Fruit fly (Drosophila melanogaster): ENCODE results near the gene Pif1B.

Gene Pif1B

DNA sequence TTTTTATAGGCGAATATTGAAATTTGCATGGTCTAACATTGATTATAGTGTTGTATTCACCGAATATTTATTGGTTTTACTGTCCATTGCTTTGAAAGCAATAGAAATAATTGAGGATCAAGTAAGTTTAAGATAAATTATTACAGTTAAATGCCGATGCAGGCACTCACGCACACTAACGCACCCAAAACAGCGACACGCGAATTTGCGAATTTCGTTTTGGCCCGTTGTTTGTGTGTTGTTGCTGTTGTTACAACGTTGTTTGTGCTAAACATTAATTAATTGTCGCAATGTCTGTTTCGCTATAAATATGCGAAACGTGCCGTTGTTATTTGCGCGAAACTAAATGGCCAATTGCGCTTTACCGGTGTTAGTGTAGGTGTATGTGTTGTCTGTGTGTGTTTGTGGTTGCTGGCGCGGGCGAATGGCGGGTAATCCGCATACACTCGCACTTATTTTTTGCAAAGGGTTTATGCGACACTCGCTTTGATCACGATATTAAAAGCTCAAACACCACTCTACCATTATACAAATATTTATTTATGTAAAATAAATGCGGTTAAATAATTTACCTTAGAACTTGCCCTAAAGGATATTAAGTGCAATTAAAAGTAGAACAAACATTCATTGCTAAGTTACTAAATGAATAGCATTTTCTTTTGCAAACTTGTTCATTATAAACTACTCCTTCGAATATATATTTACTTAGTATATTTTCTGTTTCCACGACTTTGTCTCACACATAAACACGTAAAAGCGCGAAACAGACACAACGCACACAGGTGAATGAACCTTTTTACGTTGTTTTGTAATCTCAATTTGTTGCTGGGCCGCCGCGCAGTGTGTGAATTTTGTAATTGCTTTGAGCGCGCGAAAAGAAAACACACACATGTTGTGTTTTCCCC, 52.9 kb downstream of the Pif1B start:
- peak; percentile 66 to 75 for TF ChIP-seq EcR (GFP tag; optimal IDR thresholded peaks at IDR 0.05)
- TF ChIP-seq usp (GFP tag; optimal IDR thresholded peaks at IDR 0.05), result no peak

DNA sequence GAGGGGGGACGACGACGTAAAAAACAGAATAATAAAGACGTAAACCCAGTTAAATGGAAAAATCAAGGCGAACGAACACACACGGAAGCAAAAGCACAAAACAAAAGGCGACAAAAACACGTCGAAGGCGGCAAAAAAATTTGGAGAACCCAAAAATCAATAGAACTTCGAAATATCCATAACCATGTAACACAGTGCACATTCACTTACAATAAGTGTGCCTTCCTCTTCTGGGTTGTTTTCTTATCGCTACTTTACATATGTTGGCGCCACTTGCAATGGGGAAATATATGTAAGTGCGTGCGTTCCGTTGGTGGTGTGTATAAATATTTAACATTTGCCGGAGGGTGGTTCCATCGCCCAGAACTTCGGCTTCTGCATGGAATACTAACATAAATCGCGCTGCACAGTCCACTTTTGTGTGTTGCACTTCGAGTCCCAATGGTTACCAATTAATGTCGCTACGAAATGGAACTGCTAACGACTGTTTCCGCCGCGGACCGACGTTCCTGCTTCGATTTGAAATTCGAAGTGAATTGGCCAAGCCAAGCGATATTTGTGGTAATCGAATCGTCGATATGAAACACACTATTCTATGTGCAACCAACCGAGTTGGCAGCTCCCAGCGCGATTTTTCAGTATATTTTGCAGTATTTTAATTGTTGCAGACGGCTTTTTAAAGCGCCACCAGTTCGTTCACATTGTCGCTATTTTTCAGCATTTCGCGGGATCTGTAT, 53.7 kb downstream of the Pif1B start, which contains the start of the genes CG9801 and Nasp:
TSS of gene CG9801 (minus strand) at position 542 of the 737 bp plus-strand sequence.
TSS of gene Nasp (plus strand) at position 665 of the 737 bp plus-strand sequence.
- no peak for TF ChIP-seq usp (GFP tag; optimal IDR thresholded peaks at IDR 0.05)
- TF ChIP-seq psq (optimal IDR thresholded peaks at IDR 0.05), result no peak
- no peak for TF ChIP-seq EcR (GFP tag; optimal IDR thresholded peaks at IDR 0.05)
- TF ChIP-seq CG8478 (optimal IDR thresholded peaks at IDR 0.05), result no peak
- no peak for TF ChIP-seq Dll (optimal IDR thresholded peaks at IDR 0.05)
- no peak for TF ChIP-seq pan (optimal IDR thresholded peaks at IDR 0.05)

- TF ChIP-seq EcR (GFP tag; optimal IDR thresholded peaks at IDR 0.05) (no peak), Dll (optimal IDR thresholded peaks at IDR 0.05) (no peak), pan (optimal IDR thresholded peaks at IDR 0.05) (no peak), psq (optimal IDR thresholded peaks at IDR 0.05) (no peak)
Observed at dm6 chr3R:8746354-8746753, 54.6 kb downstream of the Pif1B start.

DNA sequence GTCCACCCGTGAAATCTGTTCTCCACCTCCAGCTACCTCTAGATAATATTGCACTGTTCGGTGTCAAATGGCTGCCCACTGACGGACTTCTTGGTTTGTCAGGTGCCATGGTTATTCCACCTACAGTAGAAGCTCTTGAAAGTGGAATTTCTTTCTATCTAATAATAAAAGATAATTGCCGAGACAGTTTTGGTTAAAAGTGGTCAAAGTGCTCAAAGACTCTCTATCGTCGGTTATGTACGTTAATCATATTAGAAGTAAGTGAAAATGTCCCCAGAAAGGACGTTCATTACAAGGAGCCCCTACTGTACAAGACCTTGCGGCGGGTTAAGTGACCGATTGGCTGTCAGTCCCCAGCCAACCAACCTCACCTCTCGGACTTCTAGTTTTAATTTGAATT, 56.8 kb downstream of the Pif1B start:
- TF ChIP-seq EcR (GFP tag; optimal IDR thresholded peaks at IDR 0.05) (no peak), pan (optimal IDR thresholded peaks at IDR 0.05) (no peak), Dll (optimal IDR thresholded peaks at IDR 0.05) (no peak), usp (GFP tag; optimal IDR thresholded peaks at IDR 0.05) (no peak), psq (optimal IDR thresholded peaks at IDR 0.05) (no peak), CG8478 (optimal IDR thresholded peaks at IDR 0.05) (no peak)

dm6 chr3R:8742661-8743060, 58.3 kb downstream of the Pif1B start:
- TF ChIP-seq CG8478 (optimal IDR thresholded peaks at IDR 0.05) (no peak), Dll (optimal IDR thresholded peaks at IDR 0.05) (no peak), pan (optimal IDR thresholded peaks at IDR 0.05) (no peak), usp (GFP tag; optimal IDR thresholded peaks at IDR 0.05) (no peak), EcR (GFP tag; optimal IDR thresholded peaks at IDR 0.05) (peak in 1 of 2 experiments; percentile 69), psq (optimal IDR thresholded peaks at IDR 0.05) (no peak)

DNA sequence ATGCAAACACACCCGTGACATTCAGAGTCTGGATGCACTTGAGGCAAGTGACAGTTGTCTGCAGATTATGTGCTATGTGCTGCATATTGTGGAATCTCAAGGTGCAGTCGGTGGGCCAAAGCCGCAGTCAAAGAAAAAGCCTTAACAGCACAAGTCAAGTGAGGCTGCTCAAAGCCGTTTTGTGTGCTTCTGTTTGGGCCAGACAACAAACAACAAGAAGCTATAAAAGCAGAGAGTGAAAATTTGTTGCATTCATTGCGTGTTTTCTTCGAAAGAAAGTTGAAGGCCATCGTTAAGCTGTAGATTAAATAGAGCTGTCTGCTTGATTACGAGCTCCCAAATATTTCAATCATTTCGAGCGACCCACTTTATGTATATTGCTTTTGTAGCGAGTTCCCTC, 59.0 kb downstream of the Pif1B start:
- TF ChIP-seq usp (GFP tag; optimal IDR thresholded peaks at IDR 0.05) (no peak), Dll (optimal IDR thresholded peaks at IDR 0.05) (no peak), EcR (GFP tag; optimal IDR thresholded peaks at IDR 0.05) (no peak), psq (optimal IDR thresholded peaks at IDR 0.05) (no peak)

DNA sequence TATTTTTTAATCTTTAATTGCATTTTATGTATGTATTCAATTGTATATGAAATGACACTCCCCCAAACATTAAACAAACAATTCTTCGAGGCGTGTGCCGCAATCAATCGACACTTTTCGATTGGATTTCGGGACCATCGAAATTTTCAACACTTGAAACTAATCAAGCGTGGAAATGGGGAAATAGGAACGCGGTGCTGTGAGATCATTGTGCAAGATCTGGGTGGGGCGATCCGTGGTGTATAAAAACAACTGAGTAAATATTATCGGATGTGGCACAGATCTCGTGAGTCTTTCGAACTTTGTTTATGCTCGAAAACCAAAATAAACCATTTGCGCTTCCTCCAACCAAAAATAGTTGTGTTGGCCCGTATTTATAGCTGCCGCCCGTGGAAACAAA, 59.7 kb downstream of the Pif1B start:
- TF ChIP-seq psq (optimal IDR thresholded peaks at IDR 0.05) (no peak), Dll (optimal IDR thresholded peaks at IDR 0.05) (no peak), EcR (GFP tag; optimal IDR thresholded peaks at IDR 0.05) (no peak), pan (optimal IDR thresholded peaks at IDR 0.05) (no peak), usp (GFP tag; optimal IDR thresholded peaks at IDR 0.05) (no peak), CG8478 (optimal IDR thresholded peaks at IDR 0.05) (no peak)

DNA sequence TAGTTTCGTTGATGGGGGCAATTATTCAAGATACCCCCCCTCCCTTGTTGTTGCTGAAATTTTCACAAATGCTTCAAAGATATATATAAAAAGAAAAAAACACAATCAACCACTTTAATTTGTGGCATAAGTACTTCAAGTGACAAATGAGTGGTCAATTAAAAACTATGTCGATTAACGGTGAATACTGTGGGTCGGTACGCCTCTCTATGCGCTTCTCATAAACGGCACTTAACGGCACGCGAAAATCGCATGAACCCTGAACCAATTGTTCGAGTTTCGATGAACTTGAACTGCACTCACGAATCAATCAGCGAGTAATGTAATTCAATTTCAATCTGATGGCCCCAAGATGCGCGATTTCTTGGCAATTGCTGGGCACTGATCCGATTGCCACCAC, 60.9 kb downstream of the Pif1B start:
- TF ChIP-seq EcR (GFP tag; optimal IDR thresholded peaks at IDR 0.05) (no peak), Dll (optimal IDR thresholded peaks at IDR 0.05) (no peak), usp (GFP tag; optimal IDR thresholded peaks at IDR 0.05) (no peak), pan (optimal IDR thresholded peaks at IDR 0.05) (no peak), CG8478 (optimal IDR thresholded peaks at IDR 0.05) (no peak)

dm6 chr3R:8739161-8739783, 61.7 kb downstream of the Pif1B start:
- TF ChIP-seq usp (GFP tag; optimal IDR thresholded peaks at IDR 0.05) (no peak), CG8478 (optimal IDR thresholded peaks at IDR 0.05) (no peak), pan (optimal IDR thresholded peaks at IDR 0.05) (no peak), Dll (optimal IDR thresholded peaks at IDR 0.05) (no peak), psq (optimal IDR thresholded peaks at IDR 0.05) (no peak), EcR (GFP tag; optimal IDR thresholded peaks at IDR 0.05) (no peak)

DNA sequence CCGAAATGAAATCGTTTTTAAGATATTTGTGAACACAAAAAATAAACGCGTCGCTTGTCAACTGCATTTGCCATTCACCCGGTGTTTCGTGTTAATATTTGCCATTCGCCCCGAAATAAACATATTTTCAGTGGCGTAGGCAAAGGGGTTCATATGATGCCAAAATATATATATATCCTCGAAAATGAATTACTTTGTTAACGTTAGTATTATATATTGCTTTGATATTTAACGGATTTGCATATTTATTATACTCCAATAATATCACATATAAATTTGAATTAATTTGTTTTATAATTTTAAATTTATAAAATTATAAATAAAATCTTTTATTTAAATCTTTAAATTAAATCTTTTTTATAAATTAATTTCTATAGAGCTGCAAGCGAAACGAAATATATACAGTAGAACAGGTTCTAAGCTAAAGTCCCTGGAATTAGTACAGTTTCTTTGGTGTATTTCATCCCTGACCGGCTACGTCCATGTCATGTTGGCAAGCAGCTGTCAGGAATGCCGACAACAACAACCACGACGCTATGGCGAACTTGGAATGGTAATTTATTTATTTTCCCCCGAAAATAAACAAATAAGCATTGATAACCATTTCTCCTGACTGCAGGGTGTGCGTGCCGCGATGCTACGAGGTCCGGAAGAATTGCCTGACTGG, 69.2 kb downstream of the Pif1B start, which contains the start of the genes M1BP and CG8202:
TSS of gene M1BP (minus strand) at position 102 of the 667 bp plus-strand sequence.
TSS of gene CG8202 (plus strand) at position 495 of the 667 bp plus-strand sequence.
- no peak for TF ChIP-seq Dll (optimal IDR thresholded peaks at IDR 0.05)
- no peak for TF ChIP-seq pan (optimal IDR thresholded peaks at IDR 0.05)
- no peak for TF ChIP-seq EcR (GFP tag; optimal IDR thresholded peaks at IDR 0.05)
- no peak for TF ChIP-seq psq (optimal IDR thresholded peaks at IDR 0.05)
- no peak for TF ChIP-seq usp (GFP tag; optimal IDR thresholded peaks at IDR 0.05)
- TF ChIP-seq CG8478 (optimal IDR thresholded peaks at IDR 0.05), result no peak

- TF ChIP-seq psq (optimal IDR thresholded peaks at IDR 0.05) (no peak), Dll (optimal IDR thresholded peaks at IDR 0.05) (no peak), usp (GFP tag; optimal IDR thresholded peaks at IDR 0.05) (no peak), CG8478 (optimal IDR thresholded peaks at IDR 0.05) (no peak), pan (optimal IDR thresholded peaks at IDR 0.05) (no peak), EcR (GFP tag; optimal IDR thresholded peaks at IDR 0.05) (no peak)
Observed at dm6 chr3R:8729542-8729941, 71.4 kb downstream of the Pif1B start, which contains the start of gene ranshi. TSS of gene ranshi (minus strand) at chr3R:8729693.
